Worm (Caenorhabditis elegans): ENCODE results near the gene zchc-1A.

DNA sequence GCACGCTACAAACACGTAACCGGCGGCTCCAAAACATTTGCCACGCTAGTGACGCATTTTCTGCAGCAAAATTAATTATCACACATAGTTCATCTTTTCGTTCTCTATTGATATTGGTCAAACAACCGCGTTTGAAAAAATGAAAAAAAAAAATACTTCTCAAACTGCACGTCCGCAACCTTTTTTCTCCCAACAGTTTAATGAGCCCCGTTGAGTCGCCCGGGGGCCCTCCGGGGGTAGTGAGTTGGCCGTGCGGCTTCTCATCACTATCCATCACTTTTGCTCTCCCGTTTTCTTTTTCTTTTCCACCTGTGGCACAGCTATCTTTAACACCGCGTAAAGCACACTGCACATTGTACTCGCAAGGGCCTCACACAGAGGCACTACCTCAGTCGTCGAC, 35.3 kb downstream of the zchc-1A start:
- TF ChIP-seq W03F9.2 (tag; optimal IDR thresholded peaks at IDR 0.05) = no peak
- TF ChIP-seq him-1 (tag; optimal IDR thresholded peaks at IDR 0.05) = no peak
- no peak for TF ChIP-seq dao-5 (tag; optimal IDR thresholded peaks at IDR 0.05)
